Worm (Caenorhabditis elegans): ENCODE measurements around the gene C02B8.12.

ce11 chrX:8116157-8116556 lies 7.0 kb downstream of the C02B8.12 start, which contains the start of gene hlh-8:
- no peak for TF ChIP-seq ceh-34 (tag; optimal IDR thresholded peaks at IDR 0.05)
- no peak for TF ChIP-seq dmd-4 (tag; optimal IDR thresholded peaks at IDR 0.05; ENCODE audit: borderline replicate concordance)
- TF ChIP-seq K02D7.2 (tag; optimal IDR thresholded peaks at IDR 0.05) = no peak
- TF ChIP-seq pha-4 (tag; optimal IDR thresholded peaks at IDR 0.05) = no peak
- TF ChIP-seq pha-2 (tag; optimal IDR thresholded peaks at IDR 0.05) = no peak

All from whole organism, late embryonic.